Worm (Caenorhabditis elegans): ENCODE results near the gene srw-63.

- TF ChIP-seq him-1 (tag; optimal IDR thresholded peaks at IDR 0.05) = no peak
- no peak for TF ChIP-seq dao-5 (tag; optimal IDR thresholded peaks at IDR 0.05)
- no peak for TF ChIP-seq W03F9.2 (tag; optimal IDR thresholded peaks at IDR 0.05)
These were observed 27.0 kb downstream of the srw-63 start, which contains the start of gene egl-23 for ce11 chrIV:13988781-13989180.

Measured in whole organism, L4/young adult.